Worm (Caenorhabditis elegans): Measurements from ENCODE around the gene Y41D4A.7.

DNA sequence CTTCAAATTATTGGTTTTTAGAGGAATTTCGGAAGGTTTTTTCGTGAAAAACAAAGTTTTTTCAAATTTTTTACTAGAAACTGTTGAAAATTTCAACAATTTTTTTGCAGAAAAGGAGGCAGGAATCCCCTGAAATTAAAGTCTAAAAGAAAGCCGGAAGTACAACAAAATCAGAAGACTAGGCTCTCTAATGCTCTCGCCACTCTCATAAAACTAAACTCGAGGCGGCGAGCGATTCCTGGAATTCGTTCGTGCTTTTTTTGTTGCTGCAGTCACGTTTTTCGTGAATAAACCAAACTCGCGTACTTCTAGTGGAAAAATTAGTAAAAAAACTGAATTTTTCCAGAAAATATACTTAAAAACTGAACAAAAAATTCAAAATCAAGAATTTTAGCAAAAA is 22.5 kb downstream of the Y41D4A.7 start:
- TF ChIP-seq fkh-10 (GFP tag; optimal IDR thresholded peaks at IDR 0.05), result no peak
- no peak for TF ChIP-seq unc-55 (GFP tag; optimal IDR thresholded peaks at IDR 0.05)
- no peak for TF ChIP-seq pat-9 (tag; optimal IDR thresholded peaks at IDR 0.05)
- TF ChIP-seq elt-2 (tag; optimal IDR thresholded peaks at IDR 0.05), result no peak
- TF ChIP-seq sox-4 (tag; optimal IDR thresholded peaks at IDR 0.05), result no peak
- TF ChIP-seq pag-3 (tag; optimal IDR thresholded peaks at IDR 0.05; ENCODE audit: borderline replicate concordance), result no peak
- TF ChIP-seq syd-9 (tag; optimal IDR thresholded peaks at IDR 0.05), result no peak
- no peak for TF ChIP-seq dve-1 (tag; optimal IDR thresholded peaks at IDR 0.05)
- TF ChIP-seq tbx-7 (tag; optimal IDR thresholded peaks at IDR 0.05), result no peak
- TF ChIP-seq C08G9.2 (tag; optimal IDR thresholded peaks at IDR 0.05), result no peak

Data from whole organism, late embryonic.